Fruit fly (Drosophila melanogaster) whole organism: ENCODE results near the gene Crg-1.

Experiments
- CG8478 ChIP-seq: fragments of >200 bp; optimal IDR thresholded peaks from 2 replicates; lab custom pipeline; 2018; ENCODE audit warnings: inconsistent platforms
- EcR ChIP-seq, 2 experiments: fragments of >200 bp; optimal IDR thresholded peaks; 2 replicates each; lab custom pipeline; 2017; ENCODE audit warnings: missing biosample characterization in 2 of 2, missing genetic modification characterization in 2 of 2, missing genetic modification reagents in 2 of 2
- pan ChIP-seq: fragments of >200 bp; optimal IDR thresholded peaks from 2 replicates; lab custom pipeline; 2017
- usp ChIP-seq: fragments of >200 bp; optimal IDR thresholded peaks from 2 replicates; lab custom pipeline; 2017; ENCODE audit warnings: missing biosample characterization, missing genetic modification characterization, mixed read lengths

dm6 chrX:3750232-3751075, 42.6 kb upstream of the Crg-1 start:
- TF ChIP-seq EcR (GFP tag; optimal IDR thresholded peaks at IDR 0.05; lab: Kevin White, UChicago) = no peak
- TF ChIP-seq CG8478 (lab: Kevin White, UChicago) = no peak
- TF ChIP-seq usp (GFP tag; lab: Kevin White, UChicago) = no peak
- no peak for TF ChIP-seq pan (lab: Kevin White, UChicago)
